Worm (Caenorhabditis elegans) whole organism, late embryonic: ENCODE data around the gene dmd-4.

Experiments
- ceh-2 ChIP-seq: sonication (generic microtip); optimal IDR thresholded peaks from 2 replicates; lab custom pipeline; 2016; ENCODE audit warnings: missing genotype, missing genetic modification characterization, missing compliant biosample characterization
- nhr-11 ChIP-seq: fragments of 150-350 bp; optimal IDR thresholded peaks from 2 replicates; lab custom pipeline; 2014; ENCODE audit warnings: missing biosample characterization, missing genetic modification characterization

DNA sequence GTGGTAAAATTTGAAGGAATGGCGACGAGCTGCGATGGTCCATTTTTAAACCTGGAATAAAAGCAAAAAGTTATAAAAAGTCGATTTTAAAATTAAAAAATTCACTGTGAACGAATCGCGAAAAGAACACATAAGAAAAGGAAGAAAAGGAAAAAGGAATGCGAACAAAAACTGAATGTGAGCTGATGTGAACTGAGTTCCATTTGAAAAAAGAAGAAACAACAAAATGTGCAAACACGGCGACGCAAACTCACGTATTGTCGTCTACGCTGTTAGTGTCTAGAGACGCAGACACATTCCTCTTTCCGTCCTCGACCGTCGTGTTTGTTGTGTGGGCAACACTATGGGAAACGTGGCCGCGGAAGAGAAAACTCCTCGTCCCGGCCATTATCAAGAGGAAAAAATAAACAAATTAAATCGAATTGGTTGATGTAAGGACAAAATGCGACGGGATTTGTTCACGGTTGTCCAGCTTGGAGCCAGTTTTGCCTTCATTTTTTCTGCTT, 7.9 kb downstream of the dmd-4 start, which contains the start of the genes C27C12.1 and C27C12.4:
- TF ChIP-seq ceh-2 (tag; lab: Kevin White, UChicago) (peak; percentile 85), nhr-11 (tag; lab: Kevin White, UChicago) (no peak)
